Worm (Caenorhabditis elegans): ENCODE results near the gene nekl-3.

- no peak for TF ChIP-seq fkh-10 (GFP tag; optimal IDR thresholded peaks at IDR 0.05)
- no peak for TF ChIP-seq pqm-1 (tag; optimal IDR thresholded peaks at IDR 0.05)
- no peak for TF ChIP-seq nhr-11 (tag; optimal IDR thresholded peaks at IDR 0.05)
- TF ChIP-seq fos-1 (tag; optimal IDR thresholded peaks at IDR 0.05): no peak
- no peak for TF ChIP-seq unc-62 (GFP tag; optimal IDR thresholded peaks at IDR 0.05 in 1 of 2)
- no peak for TF ChIP-seq unc-62 (tag; optimal IDR thresholded peaks at IDR 0.05)
- no peak for TF ChIP-seq cey-2 (tag; optimal IDR thresholded peaks at IDR 0.05; ENCODE audit: borderline replicate concordance, insufficient read depth)
- no peak for TF ChIP-seq snpc-4 (tag; optimal IDR thresholded peaks at IDR 0.05)
- TF ChIP-seq pha-4 (GFP tag; IDR thresholded peaks at IDR 0.05): no peak
- no peak for TF ChIP-seq pha-4 (tag; optimal IDR thresholded peaks at IDR 0.05)
Measured at ce11 chrX:12434086-12434485, 42.8 kb upstream of the nekl-3 start, which contains the start of gene tsct-1.

Data from whole organism, L4 larva.